Worm (Caenorhabditis elegans) whole organism, late embryonic: ENCODE results near the gene zag-1.

Source experiments
- ceh-18 ChIP-seq: sonication (generic microtip); optimal IDR thresholded peaks from 2 replicates; lab custom pipeline; 2016; ENCODE audit warnings: missing genetic modification characterization, missing compliant biosample characterization
- elt-4 ChIP-seq: sonication (generic microtip); optimal IDR thresholded peaks from 2 replicates; lab custom pipeline; 2016; ENCODE audit warnings: missing genetic modification characterization, missing compliant biosample characterization
- nhr-11 ChIP-seq: fragments of 150-350 bp; optimal IDR thresholded peaks from 2 replicates; lab custom pipeline; 2014; ENCODE audit warnings: missing biosample characterization, missing genetic modification characterization
- nhr-232 ChIP-seq: sonication (generic microtip); optimal IDR thresholded peaks from 2 replicates; lab custom pipeline; 2016; ENCODE audit warnings: missing genetic modification characterization, missing compliant biosample characterization
- pag-3 ChIP-seq: sonication (generic microtip); optimal IDR thresholded peaks from 2 replicates; lab custom pipeline; 2016; ENCODE audit warnings: missing compliant biosample characterization, missing genetic modification characterization, borderline replicate concordance
- pha-2 ChIP-seq: sonication (generic microtip); optimal IDR thresholded peaks from 2 replicates; lab custom pipeline; 2017; ENCODE audit warnings: mild to moderate bottlenecking, missing genetic modification characterization, missing compliant biosample characterization

Gene zag-1

DNA sequence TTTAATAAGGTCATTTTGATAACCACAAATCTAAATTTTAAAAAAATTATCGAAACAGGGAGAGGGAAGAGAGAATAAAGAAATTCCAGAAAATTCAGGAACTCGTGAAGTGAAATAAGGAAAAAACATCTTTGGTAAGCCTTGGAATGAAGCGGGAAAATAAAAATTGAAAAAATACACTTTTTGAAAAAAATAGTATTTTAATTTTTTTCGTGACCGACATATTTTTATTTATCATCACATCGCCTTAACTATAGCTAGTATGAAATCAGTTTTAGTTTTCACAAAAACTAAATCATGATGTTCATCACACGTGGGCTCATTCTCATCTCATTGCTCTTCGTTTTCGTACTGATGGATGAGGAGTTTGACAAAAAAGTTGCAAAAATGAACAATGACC lies 53.5 kb downstream of the zag-1 start, which contains the start of gene F56D6.13:
Gene F56D6.13 (plus strand): TSS at position 301 of the 400 bp plus-strand sequence.
- TF ChIP-seq ceh-18 (tag; lab: Kevin White, UChicago): no peak
- TF ChIP-seq nhr-232 (tag; lab: Kevin White, UChicago): no peak
- TF ChIP-seq elt-4 (tag; lab: Kevin White, UChicago): no peak
- no peak for TF ChIP-seq pag-3 (tag; lab: Kevin White, UChicago)
- TF ChIP-seq pha-2 (tag; lab: Kevin White, UChicago): no peak
- TF ChIP-seq nhr-11 (tag; lab: Kevin White, UChicago): no peak
- TF ChIP-seq, all 69 proteins: peak for 0
